Worm (Caenorhabditis elegans) whole organism, mixed stage, embryonic: ENCODE data around the gene usp-39.
"Not testable (repeated sequence)": the region's sequence is repeated elsewhere in the genome, so short reads cannot be mapped to it uniquely, and the experiment has no call there.

Experiments
- M03D4.4 ChIP-seq: sonication (generic microtip); optimal IDR thresholded peaks from 2 replicates; lab custom pipeline; 2017; ENCODE audit warnings: mild to moderate bottlenecking, missing genetic modification characterization, missing compliant biosample characterization
- ceh-43 ChIP-seq: fragments of 200-800 bp; sonication (Bioruptor generic); optimal IDR thresholded peaks from 2 replicates; lab custom pipeline; 2018; ENCODE audit warnings: mild to moderate bottlenecking, missing genetic modification characterization, moderate library complexity, missing compliant biosample characterization
- cnd-1 ChIP-seq: fragments of 200-800 bp; sonication (Bioruptor generic); optimal IDR thresholded peaks from 2 replicates; lab custom pipeline; 2018; ENCODE audit warnings: mild to moderate bottlenecking, missing genetic modification characterization, missing compliant biosample characterization
- elt-1 ChIP-seq: sonication (generic microtip); optimal IDR thresholded peaks from 2 replicates; lab custom pipeline; 2017; ENCODE audit warnings: missing genetic modification characterization, mild to moderate bottlenecking, missing compliant biosample characterization, antibody characterized with exemption, moderate library complexity, borderline replicate concordance; ENCODE audit not compliant: insufficient read depth
- elt-3 ChIP-seq: fragments of 150-350 bp; optimal IDR thresholded peaks from 2 replicates; lab custom pipeline; 2014; ENCODE audit warnings: missing biosample characterization, missing genetic modification characterization
- lin-13 ChIP-seq: fragments of 150-350 bp; optimal IDR thresholded peaks from 2 replicates; lab custom pipeline; 2014; ENCODE audit warnings: missing biosample characterization, missing genetic modification characterization
- mep-1 ChIP-seq: fragments of 150-350 bp; optimal IDR thresholded peaks from 2 replicates; lab custom pipeline; 2017; ENCODE audit warnings: missing biosample characterization, missing genetic modification reagents, missing genetic modification characterization, inconsistent platforms
- nhr-12 ChIP-seq: fragments of 150-350 bp; optimal IDR thresholded peaks from 2 replicates; lab custom pipeline; 2014; ENCODE audit warnings: missing biosample characterization, missing genetic modification characterization
- nhr-237 ChIP-seq: fragments of 150-350 bp; optimal IDR thresholded peaks from 2 replicates; lab custom pipeline; 2014; ENCODE audit warnings: missing biosample characterization, missing genetic modification characterization
- unc-62 ChIP-seq: fragments of 150-350 bp; optimal IDR thresholded peaks from 2 replicates; lab custom pipeline; 2014; ENCODE audit warnings: missing biosample characterization, missing genetic modification reagents, missing genetic modification characterization
- ztf-11 ChIP-seq: fragments of 150-350 bp; optimal IDR thresholded peaks from 2 replicates; lab custom pipeline; 2014; ENCODE audit warnings: missing biosample characterization, missing genetic modification characterization

- TF ChIP-seq lin-13 (tag; lab: Kevin White, UChicago); ztf-11 (tag; lab: Kevin White, UChicago); cnd-1 (tag; lab: Kevin White, UChicago); nhr-12 (tag; lab: Kevin White, UChicago); unc-62; nhr-237 (tag; lab: Kevin White, UChicago); elt-1 (tag; lab: Kevin White, UChicago); mep-1 (tag; lab: Kevin White, UChicago); ceh-43 (GFP tag; lab: Kevin White, UChicago); elt-3 (tag; lab: Kevin White, UChicago): not testable (repeated sequence)
- TF ChIP-seq M03D4.4 (tag; lab: Kevin White, UChicago): peak; percentile 79
These were observed 5.4 kb downstream of the usp-39 start for ce11 chrII:2570384-2570964.
